Worm (Caenorhabditis elegans): Measurements from ENCODE around the gene ilys-5.

ce11 chrX:6572987-6573386, 36.3 kb upstream of the ilys-5 start:
- TF ChIP-seq unc-130 (GFP tag; optimal IDR thresholded peaks at IDR 0.05) (no peak), B0019.2 (GFP tag; conservative IDR thresholded peaks at IDR 0.05) (no peak), ets-4 (GFP tag; optimal IDR thresholded peaks at IDR 0.05) (no peak), ekl-4 (GFP tag; IDR thresholded peaks at IDR 0.05) (no peak), pbrm-1 (GFP tag; IDR thresholded peaks at IDR 0.05) (no peak), ztf-26 (tag; optimal IDR thresholded peaks at IDR 0.05) (no peak)
